Fruit fly (Drosophila melanogaster): ENCODE measurements around the gene CG11373.
A peak's percentile ranks its signal among the peaks of the same experiment; 100 is the strongest.

The CG11373 gene

dm6 chr3R:6008202-6009062, 47.6 kb upstream of the CG11373 start, which contains the start of gene Rm62 (continued):
- TF ChIP-seq CG1832 (GFP tag; optimal IDR thresholded peaks at IDR 0.05), result no peak
- no peak for TF ChIP-seq CG12219 (GFP tag; optimal IDR thresholded peaks at IDR 0.05)
- peak; percentile 48 for TF ChIP-seq CG12659 (GFP tag; optimal IDR thresholded peaks at IDR 0.05)
- TF ChIP-seq CG2875 (GFP tag; optimal IDR thresholded peaks at IDR 0.05), result peak; percentile 14
- no peak for TF ChIP-seq ab (GFP tag; optimal IDR thresholded peaks at IDR 0.05)
- TF ChIP-seq Rfx (GFP tag; IDR thresholded peaks at IDR 0.05), result peak; percentile 49; the same call in 1 of the 2 replicates
- peak; percentile 30 for TF ChIP-seq Antp (GFP tag; optimal IDR thresholded peaks at IDR 0.05)
- TF ChIP-seq CG12769 (tag; optimal IDR thresholded peaks at IDR 0.05), result peak; percentile 54
- peak; percentile 2 to 12 for TF ChIP-seq bsh (GFP tag; optimal IDR thresholded peaks at IDR 0.05)
- peak; percentile 8 for TF ChIP-seq CG10543 (GFP tag; optimal IDR thresholded peaks at IDR 0.05)
- TF ChIP-seq hbn (GFP tag; IDR thresholded peaks at IDR 0.05; ENCODE audit: partially characterized antibody), result peak; percentile 21; the same call in 1 of the 2 replicates
- no peak for TF ChIP-seq Xbp1 (GFP tag; optimal IDR thresholded peaks at IDR 0.05)
- TF ChIP-seq Fer1 (GFP tag; optimal IDR thresholded peaks at IDR 0.05), result peak; percentile 44
- peak; percentile 67; the same call in 1 of the 3 replicates for TF ChIP-seq sr (GFP tag; IDR thresholded peaks at IDR 0.05)
- TF ChIP-seq jing (GFP tag; optimal IDR thresholded peaks at IDR 0.05), result no peak
- peak in 1 of 2 experiments; percentile 17 for TF ChIP-seq Hr51 (GFP tag; optimal IDR thresholded peaks at IDR 0.05)
- peak; percentile 30; the same call in 1 of the 3 replicates for TF ChIP-seq CG6175 (GFP tag; IDR thresholded peaks at IDR 0.05)
- peak; percentile 0 for TF ChIP-seq CG18619 (GFP tag; optimal IDR thresholded peaks at IDR 0.05)
- TF ChIP-seq CG8359 (GFP tag; optimal IDR thresholded peaks at IDR 0.05; ENCODE audit: borderline replicate concordance), result no peak
- peak; percentile 32 for TF ChIP-seq Hmr (GFP tag; optimal IDR thresholded peaks at IDR 0.05)
- TF ChIP-seq CG14860 (GFP tag; IDR thresholded peaks at IDR 0.05; ENCODE audit: partially characterized antibody), result peak; percentile 17; the same call in 1 of the 3 replicates
- TF ChIP-seq zfh1 (GFP tag; IDR thresholded peaks at IDR 0.05), result peak; percentile 28; the same call in 1 of the 3 replicates
- TF ChIP-seq Nf-YC (tag; optimal IDR thresholded peaks at IDR 0.05), result peak; percentile 20
- no peak for TF ChIP-seq disco-r (GFP tag; optimal IDR thresholded peaks at IDR 0.05)
- TF ChIP-seq slbo (GFP tag; IDR thresholded peaks at IDR 0.05), result 0 out of 2 replicates have a peak, but pooled peaks have one; percentile 39
- peak; percentile 20 for TF ChIP-seq CG18262 (tag; optimal IDR thresholded peaks at IDR 0.05)
- no peak for TF ChIP-seq hb (GFP tag; IDR thresholded peaks at IDR 0.05; ENCODE audit: partially characterized antibody)
- peak; percentile 32 for TF ChIP-seq CG13894 (tag; optimal IDR thresholded peaks at IDR 0.05)
- TF ChIP-seq Lhr (GFP tag; optimal IDR thresholded peaks at IDR 0.05), result peak; percentile 38
- peak; percentile 20 for TF ChIP-seq pita (GFP tag; optimal IDR thresholded peaks at IDR 0.05)
- peak in 1 of 2 experiments; percentile 21 for TF ChIP-seq Eip74EF (GFP tag; optimal IDR thresholded peaks at IDR 0.05)
- 0 out of 2 replicates have a peak, but pooled peaks have one; percentile 42 for TF ChIP-seq CG17328 (GFP tag; IDR thresholded peaks at IDR 0.05)
- TF ChIP-seq CG1603 (tag; optimal IDR thresholded peaks at IDR 0.05), result peak; percentile 44
- TF ChIP-seq Dref (GFP tag; IDR thresholded peaks at IDR 0.05), result peak; percentile 78
- peak; percentile 57 for TF ChIP-seq CG17186 (GFP tag; optimal IDR thresholded peaks at IDR 0.05)
- TF ChIP-seq knrl (GFP tag; IDR thresholded peaks at IDR 0.05; ENCODE audit: partially characterized antibody), result peak; percentile 54; the same call in 2 of the 3 replicates
- peak; percentile 10 for TF ChIP-seq CG4707 (GFP tag; optimal IDR thresholded peaks at IDR 0.05)
- no peak for TF ChIP-seq Poxn (GFP tag; IDR thresholded peaks at IDR 0.05)
- TF ChIP-seq btn (GFP tag; optimal IDR thresholded peaks at IDR 0.05), result no peak
- peak; percentile 62; the same call in 2 of the 3 replicates for TF ChIP-seq CG6791 (GFP tag; IDR thresholded peaks at IDR 0.05; ENCODE audit: partially characterized antibody)
- no peak for TF ChIP-seq ATbp (GFP tag; optimal IDR thresholded peaks at IDR 0.05)
- peak; percentile 27 for TF ChIP-seq fu2 (GFP tag; optimal IDR thresholded peaks at IDR 0.05)
- no peak for TF ChIP-seq C15 (GFP tag; IDR thresholded peaks at IDR 0.05)
- peak; percentile 46 for TF ChIP-seq CG33557 (GFP tag; optimal IDR thresholded peaks at IDR 0.05)
- TF ChIP-seq sug (tag; optimal IDR thresholded peaks at IDR 0.05), result peak; percentile 41
- peak; percentile 5 for TF ChIP-seq CG15601 (tag; optimal IDR thresholded peaks at IDR 0.05)

Measured in whole organism, embryonic.